Fruit fly (Drosophila melanogaster): ENCODE data around the gene Apl.
A peak's percentile ranks its signal among the peaks of the same experiment; 100 is the strongest.

Apl gene

dm6 chr3L:16615132-16615709, 20.2 kb downstream of the Apl start, which contains the start of gene Mo25 (continued):
- TF ChIP-seq BtbVII (GFP tag; optimal IDR thresholded peaks at IDR 0.05), result peak; percentile 29
- no peak for TF ChIP-seq Oaz (GFP tag; IDR thresholded peaks at IDR 0.05)
- no peak for TF ChIP-seq Elba2 (GFP tag; optimal IDR thresholded peaks at IDR 0.05)
- TF ChIP-seq CHES-1-like (GFP tag; optimal IDR thresholded peaks at IDR 0.05), result no peak
- TF ChIP-seq salm (tag; optimal IDR thresholded peaks at IDR 0.05), result no peak
- TF ChIP-seq chn (GFP tag; optimal IDR thresholded peaks at IDR 0.05), result peak; percentile 20
- TF ChIP-seq CG14014 (GFP tag; IDR thresholded peaks at IDR 0.05), result peak; percentile 13; the same call in 1 of the 2 replicates
- peak; percentile 47 for TF ChIP-seq ems (GFP tag; optimal IDR thresholded peaks at IDR 0.05)
- TF ChIP-seq Neu2 (GFP tag; optimal IDR thresholded peaks at IDR 0.05; ENCODE audit: borderline replicate concordance), result no peak
- peak; percentile 27 for TF ChIP-seq exex (tag; optimal IDR thresholded peaks at IDR 0.05)
- TF ChIP-seq CG10209 (GFP tag; optimal IDR thresholded peaks at IDR 0.05), result peak; percentile 3
- TF ChIP-seq CG6813 (GFP tag; optimal IDR thresholded peaks at IDR 0.05), result peak; percentile 9
- TF ChIP-seq sr (GFP tag; IDR thresholded peaks at IDR 0.05), result no peak
- no peak for TF ChIP-seq prd (optimal IDR thresholded peaks at IDR 0.05)
- peak; percentile 40; the same call in 1 of the 3 replicates for TF ChIP-seq prd (GFP tag; IDR thresholded peaks at IDR 0.05)
- TF ChIP-seq CG11560 (tag; IDR thresholded peaks at IDR 0.05), result no peak
- TF ChIP-seq CG3838 (GFP tag; optimal IDR thresholded peaks at IDR 0.05), result no peak
- peak; percentile 35 for TF ChIP-seq CG13775 (GFP tag; optimal IDR thresholded peaks at IDR 0.05)
- no peak for TF ChIP-seq CG7987 (GFP tag; optimal IDR thresholded peaks at IDR 0.05)
- TF ChIP-seq ERR (GFP tag; optimal IDR thresholded peaks at IDR 0.05), result peak; percentile 3
- TF ChIP-seq lmd (GFP tag; IDR thresholded peaks at IDR 0.05), result no peak; the same call in 1 of the 2 replicates
- peak; percentile 33 for TF ChIP-seq tap (tag; optimal IDR thresholded peaks at IDR 0.05)
- no peak for TF ChIP-seq tx (GFP tag; optimal IDR thresholded peaks at IDR 0.05)
- peak; percentile 36 for TF ChIP-seq CG17912 (GFP tag; optimal IDR thresholded peaks at IDR 0.05)
- no peak for TF ChIP-seq sc (optimal IDR thresholded peaks at IDR 0.05)
- no peak for TF ChIP-seq sc (GFP tag; optimal IDR thresholded peaks at IDR 0.05)
- TF ChIP-seq Fer3 (tag; optimal IDR thresholded peaks at IDR 0.05), result peak; percentile 58
- no peak for TF ChIP-seq CG18619 (GFP tag; optimal IDR thresholded peaks at IDR 0.05)
- no peak for TF ChIP-seq CG7372 (GFP tag; IDR thresholded peaks at IDR 0.05)
- no peak for TF ChIP-seq zf30C (GFP tag; optimal IDR thresholded peaks at IDR 0.05)
- TF ChIP-seq CG4617 (GFP tag; optimal IDR thresholded peaks at IDR 0.05; ENCODE audit: borderline replicate concordance), result peak; percentile 75
- no peak for TF ChIP-seq Atf-2 (GFP tag; optimal IDR thresholded peaks at IDR 0.05)
- TF ChIP-seq pfk (GFP tag; optimal IDR thresholded peaks at IDR 0.05), result peak; percentile 23
- peak; percentile 59 for TF ChIP-seq Sry-δ (GFP tag; optimal IDR thresholded peaks at IDR 0.05)
- TF ChIP-seq E2f2 (GFP tag; IDR thresholded peaks at IDR 0.05), result peak; percentile 86
- TF ChIP-seq sob (GFP tag; IDR thresholded peaks at IDR 0.05), result peak; percentile 67
- TF ChIP-seq CG12299 (tag; optimal IDR thresholded peaks at IDR 0.05), result peak; percentile 11
- TF ChIP-seq CG12659 (GFP tag; optimal IDR thresholded peaks at IDR 0.05), result peak; percentile 88
- no peak for TF ChIP-seq her (GFP tag; optimal IDR thresholded peaks at IDR 0.05)
- TF ChIP-seq HmgZ (tag; optimal IDR thresholded peaks at IDR 0.05), result peak; percentile 73
- peak; percentile 84 for TF ChIP-seq MESR4 (GFP tag; optimal IDR thresholded peaks at IDR 0.05)
- TF ChIP-seq ftz-f1 (GFP tag; optimal IDR thresholded peaks at IDR 0.05), result no peak
- no peak for TF ChIP-seq sim (GFP tag; IDR thresholded peaks at IDR 0.05)
- TF ChIP-seq CG10267 (tag; optimal IDR thresholded peaks at IDR 0.05), result peak; percentile 98
- TF ChIP-seq lilli (GFP tag; optimal IDR thresholded peaks at IDR 0.05), result peak; percentile 69
- no peak for TF ChIP-seq CG11093 (GFP tag; IDR thresholded peaks at IDR 0.05)
- peak; percentile 78 for TF ChIP-seq B-H2 (GFP tag; optimal IDR thresholded peaks at IDR 0.05)
- no peak for TF ChIP-seq CG8944 (GFP tag; optimal IDR thresholded peaks at IDR 0.05)
- TF ChIP-seq CG2120 (GFP tag; optimal IDR thresholded peaks at IDR 0.05), result peak; percentile 67
- peak; percentile 29 for TF ChIP-seq Bdp1 (GFP tag; optimal IDR thresholded peaks at IDR 0.05)
- peak; percentile 11 for TF ChIP-seq CG3281 (GFP tag; optimal IDR thresholded peaks at IDR 0.05)

All from whole organism, embryonic.